Fruit fly (Drosophila melanogaster) whole organism, embryonic: ENCODE measurements around the gene trk.

Experiments used
- Atf6 ChIP-seq: fragments of 200-800 bp; sonication (Bioruptor generic); IDR thresholded peaks from 2 replicates; pipeline ENCODE4 v1.3.6; 2022; ENCODE audit warnings: missing biosample characterization, missing genetic modification characterization
- CG10654 ChIP-seq: fragments of 200-800 bp; sonication (Bioruptor generic); optimal IDR thresholded peaks from 2 replicates; lab custom pipeline; 2016; ENCODE audit warnings: missing biosample characterization, missing genetic modification characterization
- CG12219 ChIP-seq: fragments of 200-800 bp; sonication (Bioruptor generic); optimal IDR thresholded peaks from 3 replicates; lab custom pipeline; 2018; ENCODE audit warnings: missing biosample characterization, mild to moderate bottlenecking, missing genetic modification characterization
- CG12299 ChIP-seq: fragments of 200-800 bp; sonication (Bioruptor generic); optimal IDR thresholded peaks from 2 replicates; lab custom pipeline; 2018; ENCODE audit warnings: missing biosample characterization, mild to moderate bottlenecking, missing genetic modification characterization
- CG12391 ChIP-seq: fragments of 200-800 bp; sonication (Bioruptor generic); optimal IDR thresholded peaks from 3 replicates; lab custom pipeline; 2018; ENCODE audit warnings: missing biosample characterization, mild to moderate bottlenecking, missing genetic modification characterization, moderate library complexity
- CG12659 ChIP-seq: fragments of 200-800 bp; sonication (Bioruptor generic); optimal IDR thresholded peaks from 3 replicates; lab custom pipeline; 2017; ENCODE audit warnings: mild to moderate bottlenecking, missing biosample characterization, missing genetic modification reagents, missing genetic modification characterization
- CG13424 ChIP-seq: fragments of 200-800 bp; sonication (Bioruptor generic); optimal IDR thresholded peaks from 2 replicates; lab custom pipeline; 2019; ENCODE audit warnings: missing biosample characterization, mild to moderate bottlenecking, missing genetic modification characterization, moderate library complexity
- CG16779 ChIP-seq: fragments of 200-800 bp; sonication (Bioruptor generic); IDR thresholded peaks from 2 replicates; pipeline ENCODE4 v1.3.6; 2022; ENCODE audit warnings: missing biosample characterization, missing genetic modification characterization
- CG2129 ChIP-seq: fragments of 200-800 bp; sonication (Bioruptor generic); IDR thresholded peaks from 2 replicates; pipeline ENCODE4 v1.3.6; 2022; ENCODE audit warnings: missing biosample characterization, missing genetic modification characterization; ENCODE audit not compliant: partially characterized antibody
- CG3281 ChIP-seq: fragments of 200-800 bp; sonication (Bioruptor generic); optimal IDR thresholded peaks from 3 replicates; lab custom pipeline; 2017; ENCODE audit warnings: missing biosample characterization, mild to moderate bottlenecking, missing genetic modification characterization
- CG34376 ChIP-seq: fragments of 200-800 bp; sonication (Bioruptor generic); optimal IDR thresholded peaks from 2 replicates; lab custom pipeline; 2018; ENCODE audit warnings: missing biosample characterization, mild to moderate bottlenecking, missing genetic modification characterization
- CG7963 ChIP-seq: fragments of 200-800 bp; sonication (Bioruptor generic); IDR thresholded peaks from 3 replicates; pipeline ENCODE4 v1.3.6; 2022; ENCODE audit warnings: missing biosample characterization, missing genetic modification characterization; ENCODE audit not compliant: partially characterized antibody
- CG8290 ChIP-seq, 3 experiments: fragments of 200-800 bp; sonication (Bioruptor generic); optimal IDR thresholded peaks; 2 replicates each; lab custom pipeline; 2016 to 2019; ENCODE audit warnings: missing biosample characterization in 3 of 3, missing genetic modification characterization in 3 of 3, mild to moderate bottlenecking in 2 of 3, moderate library complexity in 1 of 3
- E2f2 ChIP-seq: fragments of 200-800 bp; sonication (Bioruptor generic); IDR thresholded peaks from 2 replicates; pipeline ENCODE4 v1.3.6; 2022; ENCODE audit warnings: missing biosample characterization, missing genetic modification characterization
- ERR ChIP-seq: fragments of 200-800 bp; sonication (Bioruptor generic); optimal IDR thresholded peaks from 2 replicates; lab custom pipeline; 2016; ENCODE audit warnings: missing biosample characterization, missing genetic modification characterization
- HLH4C ChIP-seq: fragments of 200-800 bp; sonication (Bioruptor generic); IDR thresholded peaks from 3 replicates; pipeline ENCODE4 v1.3.6; 2022; ENCODE audit warnings: missing biosample characterization, missing genetic modification characterization; ENCODE audit not compliant: partially characterized antibody
- HmgZ ChIP-seq: fragments of 200-800 bp; sonication (Bioruptor generic); optimal IDR thresholded peaks from 2 replicates; lab custom pipeline; 2018; ENCODE audit warnings: missing biosample characterization, mild to moderate bottlenecking, missing genetic modification characterization
- Hmx ChIP-seq: fragments of 200-800 bp; sonication (Bioruptor generic); optimal IDR thresholded peaks from 2 replicates; lab custom pipeline; 2016; ENCODE audit warnings: missing biosample characterization, missing genetic modification characterization
- Hr3 ChIP-seq: fragments of 200-800 bp; sonication (Bioruptor generic); optimal IDR thresholded peaks from 3 replicates; lab custom pipeline; 2016; ENCODE audit warnings: missing biosample characterization, missing genetic modification characterization
- Kr ChIP-seq: fragments of 200-800 bp; sonication (Bioruptor generic); optimal IDR thresholded peaks from 2 replicates; lab custom pipeline; 2017; ENCODE audit warnings: missing biosample characterization, mild to moderate bottlenecking, missing genetic modification characterization
- Lim3 ChIP-seq: fragments of 200-800 bp; sonication (Bioruptor generic); IDR thresholded peaks from 2 replicates; pipeline ENCODE4 v1.3.6; 2022; ENCODE audit warnings: missing biosample characterization, missing genetic modification characterization
- MESR4 ChIP-seq: fragments of 200-800 bp; sonication (Bioruptor generic); optimal IDR thresholded peaks from 2 replicates; lab custom pipeline; 2018; ENCODE audit warnings: missing biosample characterization, mild to moderate bottlenecking, missing genetic modification characterization, moderate library complexity
- Med ChIP-seq: fragments of 200-800 bp; sonication (Bioruptor generic); peaks from one replicate; lab custom pipeline; 2016; ENCODE audit warnings: missing biosample characterization, missing genetic modification characterization, mild to moderate bottlenecking, inconsistent platforms, moderate library complexity
- Meics ChIP-seq: fragments of 200-800 bp; sonication (Bioruptor generic); optimal IDR thresholded peaks from 2 replicates; lab custom pipeline; 2017; ENCODE audit warnings: missing biosample characterization, mild to moderate bottlenecking, missing genetic modification characterization
- NC2α ChIP-seq: fragments of 200-800 bp; sonication (Bioruptor generic); optimal IDR thresholded peaks from 2 replicates; lab custom pipeline; 2016; ENCODE audit warnings: missing biosample characterization, missing genetic modification characterization
- Pdp1 ChIP-seq, 2 experiments: fragments of 200-800 bp; sonication (Bioruptor generic); optimal IDR thresholded peaks; 3 replicates each; lab custom pipeline; 2016; ENCODE audit warnings: missing biosample characterization in 2 of 2, missing genetic modification characterization in 2 of 2, mild to moderate bottlenecking in 1 of 2, moderate library complexity in 1 of 2
- Xbp1 ChIP-seq: fragments of 200-800 bp; sonication (Bioruptor generic); optimal IDR thresholded peaks from 3 replicates; lab custom pipeline; 2016; ENCODE audit warnings: missing biosample characterization, mild to moderate bottlenecking, missing genetic modification characterization
- ac ChIP-seq: fragments of 200-800 bp; sonication (Bioruptor generic); optimal IDR thresholded peaks from 3 replicates; lab custom pipeline; 2017; ENCODE audit warnings: missing biosample characterization, mild to moderate bottlenecking, missing genetic modification characterization
- bigmax ChIP-seq: fragments of 200-800 bp; sonication (Bioruptor generic); optimal IDR thresholded peaks from 2 replicates; lab custom pipeline; 2018; ENCODE audit warnings: missing biosample characterization, mild to moderate bottlenecking, missing genetic modification characterization
- cad ChIP-seq: fragments of >200 bp; optimal IDR thresholded peaks from 2 replicates; lab custom pipeline; 2017; ENCODE audit warnings: missing biosample characterization, missing genetic modification characterization
- crc ChIP-seq: fragments of 200-800 bp; sonication (Bioruptor generic); optimal IDR thresholded peaks from 2 replicates; lab custom pipeline; 2016; ENCODE audit warnings: missing biosample characterization, missing genetic modification characterization
- disco-r ChIP-seq: fragments of 200-800 bp; sonication (Bioruptor generic); optimal IDR thresholded peaks from 2 replicates; lab custom pipeline; 2016; ENCODE audit warnings: missing biosample characterization, missing genetic modification characterization
- dmrt11E ChIP-seq: fragments of 200-800 bp; sonication (Bioruptor generic); optimal IDR thresholded peaks from 3 replicates; lab custom pipeline; 2018; ENCODE audit warnings: missing biosample characterization, mild to moderate bottlenecking, missing genetic modification characterization, moderate library complexity
- dmrt99B ChIP-seq: fragments of 200-800 bp; sonication (Bioruptor generic); optimal IDR thresholded peaks from 2 replicates; lab custom pipeline; 2018; ENCODE audit warnings: missing biosample characterization, mild to moderate bottlenecking, missing genetic modification characterization, moderate library complexity
- eve ChIP-seq, 2 experiments: fragments of >200 bp; optimal IDR thresholded peaks; 2 replicates each; lab custom pipeline; 2017; ENCODE audit warnings: missing biosample characterization in 2 of 2, missing genetic modification characterization in 2 of 2
- exex ChIP-seq: fragments of 200-800 bp; sonication (Bioruptor generic); optimal IDR thresholded peaks from 4 replicates; lab custom pipeline; 2018; ENCODE audit warnings: missing biosample characterization, mild to moderate bottlenecking, missing genetic modification characterization, moderate library complexity
- fd64A ChIP-seq: fragments of 200-800 bp; sonication (Bioruptor generic); optimal IDR thresholded peaks from 3 replicates; lab custom pipeline; 2018; ENCODE audit warnings: missing biosample characterization, mild to moderate bottlenecking, missing genetic modification characterization
- klu ChIP-seq: fragments of 200-800 bp; sonication (Bioruptor generic); IDR thresholded peaks from 2 replicates; pipeline ENCODE4 v1.3.6; 2022; ENCODE audit warnings: missing biosample characterization, missing genetic modification characterization
- lmd ChIP-seq: fragments of 200-800 bp; sonication (Bioruptor generic); IDR thresholded peaks from 2 replicates; pipeline ENCODE4 v1.3.6; 2022; ENCODE audit warnings: missing biosample characterization, missing genetic modification characterization
- pho ChIP-seq: fragments of 200-800 bp; sonication (Bioruptor generic); optimal IDR thresholded peaks from 2 replicates; lab custom pipeline; 2016; ENCODE audit warnings: missing biosample characterization, missing genetic modification characterization
- pnt ChIP-seq: fragments of 200-800 bp; sonication (Bioruptor generic); optimal IDR thresholded peaks from 3 replicates; lab custom pipeline; 2016; ENCODE audit warnings: missing biosample characterization, missing genetic modification characterization
- salm ChIP-seq: fragments of 200-800 bp; sonication (Bioruptor generic); optimal IDR thresholded peaks from 2 replicates; lab custom pipeline; 2018; ENCODE audit warnings: missing biosample characterization, mild to moderate bottlenecking, missing genetic modification characterization
- sd ChIP-seq: fragments of 200-800 bp; sonication (Bioruptor generic); optimal IDR thresholded peaks from 3 replicates; lab custom pipeline; 2018; ENCODE audit warnings: missing biosample characterization, mild to moderate bottlenecking, missing genetic modification characterization, moderate library complexity
- sens ChIP-seq: fragments of 200-800 bp; sonication (Bioruptor generic); peaks from one replicate; lab custom pipeline; 2016; ENCODE audit warnings: missing biosample characterization, missing genetic modification characterization
- sens-2 ChIP-seq: fragments of 200-800 bp; sonication (Bioruptor generic); IDR thresholded peaks from 2 replicates; pipeline ENCODE4 v1.3.6; 2022; ENCODE audit warnings: missing biosample characterization, missing genetic modification characterization
- tll ChIP-seq, 2 experiments: fragments of 200-800 bp in 1 of 2; fragments of >200 bp in 1 of 2; sonication (Bioruptor generic) in 1 of 2; optimal IDR thresholded peaks; 2 replicates each; lab custom pipeline; 2017 to 2019; ENCODE audit warnings: missing biosample characterization in 2 of 2, missing genetic modification characterization in 2 of 2, mild to moderate bottlenecking in 1 of 2, moderate library complexity in 1 of 2
- wek ChIP-seq: fragments of 200-800 bp; sonication (Bioruptor generic); optimal IDR thresholded peaks from 3 replicates; lab custom pipeline; 2018; ENCODE audit warnings: missing biosample characterization, mild to moderate bottlenecking, missing genetic modification characterization, moderate library complexity
- zen ChIP-seq: fragments of 200-800 bp; sonication (Bioruptor generic); optimal IDR thresholded peaks from 3 replicates; lab custom pipeline; 2018; ENCODE audit warnings: missing biosample characterization, mild to moderate bottlenecking, missing genetic modification characterization, moderate library complexity

The trk gene

DNA sequence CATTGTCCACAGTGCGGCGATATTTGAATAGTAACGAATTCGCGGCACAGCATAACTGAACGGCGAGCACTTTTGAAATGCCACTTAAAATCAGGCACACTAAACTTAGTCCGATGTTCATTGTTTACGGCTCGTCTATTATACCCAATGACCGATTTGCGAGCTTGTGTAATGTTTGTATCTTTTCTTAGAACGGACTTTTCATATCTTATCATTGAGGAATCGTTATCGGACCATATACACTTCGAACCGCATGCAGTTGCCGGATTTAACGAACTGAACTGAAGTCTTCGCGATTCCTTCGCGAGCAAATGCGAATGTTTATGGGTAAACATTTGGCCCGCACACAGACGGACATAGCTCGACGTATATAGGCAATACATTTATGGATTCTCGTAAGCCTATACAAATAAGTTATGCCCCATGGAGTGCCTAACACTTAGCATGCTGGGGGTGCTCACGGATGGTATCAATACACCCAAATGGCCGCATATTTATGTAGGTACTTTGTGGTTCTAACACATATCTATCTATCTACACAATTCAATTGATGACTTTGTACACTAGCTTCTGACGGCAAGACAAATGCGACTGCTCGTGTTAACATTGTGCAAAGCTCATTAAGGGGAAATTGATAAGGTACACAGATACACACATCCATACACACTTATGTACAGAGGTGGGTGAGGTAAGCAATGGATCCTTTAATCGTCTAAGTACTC, 34.2 kb downstream of the trk start, which contains the start of gene mthl15 (continued):
- peak; percentile 0 for TF ChIP-seq Kr (GFP tag; lab: Kevin White, UChicago)
- peak; percentile 1 for TF ChIP-seq CG3281
- TF ChIP-seq CG10654 (GFP tag; lab: Kevin White, UChicago): no peak
- TF ChIP-seq NC2α (GFP tag; lab: Kevin White, UChicago): peak; percentile 22
- peak; percentile 95 for TF ChIP-seq exex (tag; lab: Kevin White, UChicago)
- peak; percentile 31 for TF ChIP-seq CG12219
- TF ChIP-seq CG12391: no peak
- TF ChIP-seq sd: peak; percentile 52
- no peak for TF ChIP-seq dmrt99B (tag; lab: Kevin White, UChicago)
- peak; percentile 21; the same call in 1 of the 2 replicates for TF ChIP-seq E2f2 (GFP tag; lab: Robert Waterston, UW)
- TF ChIP-seq Meics (GFP tag; lab: Kevin White, UChicago): peak; percentile 87
- TF ChIP-seq Hr3 (GFP tag; lab: Kevin White, UChicago): no peak
- peak; percentile 48 for TF ChIP-seq wek (GFP tag; lab: Kevin White, UChicago)
- TF ChIP-seq sens (GFP tag; lab: Kevin White, UChicago): peak; percentile 64
- no peak for TF ChIP-seq CG16779
- TF ChIP-seq ERR (GFP tag; lab: Kevin White, UChicago): no peak
- no peak for TF ChIP-seq cad (GFP tag; lab: Kevin White, UChicago)
- TF ChIP-seq salm: peak; percentile 29
- peak; percentile 9 for TF ChIP-seq CG13424 (tag; lab: Kevin White, UChicago)
- peak; percentile 32 for TF ChIP-seq zen (tag; lab: Kevin White, UChicago)
- TF ChIP-seq CG8290 (GFP tag; optimal IDR thresholded peaks at IDR 0.05; lab: Kevin White, UChicago): no peak
- peak in 1 of 2 experiments; percentile 44 for TF ChIP-seq CG8290 (tag; optimal IDR thresholded peaks at IDR 0.05; lab: Kevin White, UChicago)
- TF ChIP-seq fd64A: peak; percentile 51
- peak; percentile 38 for TF ChIP-seq CG12659 (GFP tag; lab: Kevin White, UChicago)
- TF ChIP-seq CG2129 (GFP tag; lab: Robert Waterston, UW): no peak
- TF ChIP-seq disco-r: no peak
- no peak for TF ChIP-seq MESR4
- TF ChIP-seq Pdp1 (GFP tag; optimal IDR thresholded peaks at IDR 0.05; lab: Kevin White, UChicago): peak in 1 of 2 experiments; percentile 75
- no peak for TF ChIP-seq Hmx
- no peak for TF ChIP-seq klu (GFP tag; lab: Robert Waterston, UW)
- TF ChIP-seq Xbp1 (GFP tag; lab: Kevin White, UChicago): no peak
- no peak for TF ChIP-seq pho (GFP tag; lab: Kevin White, UChicago)
- peak; percentile 5 for TF ChIP-seq CG12299 (tag; lab: Kevin White, UChicago)
- no peak for TF ChIP-seq sens-2 (GFP tag; lab: Robert Waterston, UW)
- peak in 1 of 2 experiments; percentile 62 for TF ChIP-seq eve (GFP tag; optimal IDR thresholded peaks at IDR 0.05; lab: Kevin White, UChicago)
- TF ChIP-seq ac (GFP tag; lab: Kevin White, UChicago): peak; percentile 30
- no peak for TF ChIP-seq CG7963
- TF ChIP-seq Atf6: peak; percentile 41; the same call in 1 of the 2 replicates
- no peak for TF ChIP-seq Lim3
- TF ChIP-seq crc (GFP tag; lab: Kevin White, UChicago): peak; percentile 6
- peak; percentile 54 for TF ChIP-seq HmgZ (tag; lab: Kevin White, UChicago)
- peak; percentile 69 for TF ChIP-seq CG34376 (GFP tag; lab: Kevin White, UChicago)
- TF ChIP-seq tll (GFP tag; optimal IDR thresholded peaks at IDR 0.05; lab: Kevin White, UChicago): peak in 1 of 2 experiments; percentile 26
- TF ChIP-seq HLH4C (GFP tag; lab: Robert Waterston, UW): 0 out of 3 replicates have a peak, but pooled peaks have one; percentile 39
- TF ChIP-seq dmrt11E (tag; lab: Kevin White, UChicago): peak; percentile 34
- TF ChIP-seq bigmax (GFP tag; lab: Kevin White, UChicago): no peak
- no peak for TF ChIP-seq pnt (GFP tag; lab: Kevin White, UChicago)
- TF ChIP-seq lmd (GFP tag; lab: Robert Waterston, UW): no peak
- TF ChIP-seq Med (GFP tag; lab: Kevin White, UChicago): peak; percentile 73
